Worm (Caenorhabditis elegans) whole organism, L4 larva: ENCODE results near the gene pno-1.

Experiments used
- F37D6.2 ChIP-seq: sonication (generic microtip); optimal IDR thresholded peaks from 2 replicates; lab custom pipeline; 2016; ENCODE audit warnings: mild to moderate bottlenecking, missing genetic modification characterization, missing compliant biosample characterization
- ceh-20 ChIP-seq: fragments of 200-800 bp; sonication (Bioruptor generic); IDR thresholded peaks from 2 replicates; pipeline ENCODE4 v1.3.6; 2022; ENCODE audit warnings: missing genetic modification reagents, missing genetic modification characterization, missing compliant biosample characterization
- cey-2 ChIP-seq: sonication (generic microtip); optimal IDR thresholded peaks from 3 replicates; lab custom pipeline; 2017; ENCODE audit warnings: missing genetic modification characterization, mild to moderate bottlenecking, missing compliant biosample characterization, antibody characterized with exemption, borderline replicate concordance; ENCODE audit not compliant: insufficient read depth
- daf-12 ChIP-seq: fragments of 150-350 bp; optimal IDR thresholded peaks from 2 replicates; lab custom pipeline; 2014; ENCODE audit warnings: missing biosample characterization, missing genetic modification reagents, missing genetic modification characterization
- egl-27 ChIP-seq: sonication (generic microtip); optimal IDR thresholded peaks from 3 replicates; lab custom pipeline; 2017; ENCODE audit warnings: missing biosample characterization, missing genetic modification reagents, missing genetic modification characterization
- egl-43 ChIP-seq: fragments of 200-800 bp; sonication (Bioruptor generic); IDR thresholded peaks from 2 replicates; pipeline ENCODE4 v1.3.6; 2022; ENCODE audit warnings: missing genetic modification reagents, missing genetic modification characterization, missing compliant biosample characterization
- fos-1 ChIP-seq: fragments of 150-350 bp; optimal IDR thresholded peaks from 2 replicates; lab custom pipeline; 2014; ENCODE audit warnings: missing biosample characterization, missing genetic modification characterization
- lin-29 ChIP-seq: fragments of 200-800 bp; sonication (Bioruptor generic); IDR thresholded peaks from 2 replicates; pipeline ENCODE4 v1.3.6; 2022; ENCODE audit warnings: missing genetic modification reagents, missing genetic modification characterization, missing compliant biosample characterization
- mdl-1 ChIP-seq, 2 experiments: fragments of 150-350 bp in 1 of 2; sonication (generic microtip) in 1 of 2; optimal IDR thresholded peaks; 2 replicates each; lab custom pipeline; 2014 to 2017; ENCODE audit warnings: missing biosample characterization in 2 of 2, missing genetic modification characterization in 2 of 2
- nhr-10 ChIP-seq: fragments of 150-350 bp; optimal IDR thresholded peaks from 2 replicates; lab custom pipeline; 2014; ENCODE audit warnings: missing biosample characterization, missing genetic modification characterization
- nhr-25 ChIP-seq: sonication (generic microtip); optimal IDR thresholded peaks from 2 replicates; lab custom pipeline; 2017; ENCODE audit warnings: missing genetic modification characterization, mild to moderate bottlenecking, missing compliant biosample characterization, antibody characterized with exemption, moderate library complexity, borderline replicate concordance; ENCODE audit not compliant: insufficient read depth
- nhr-6 ChIP-seq: fragments of 150-350 bp; optimal IDR thresholded peaks from 2 replicates; lab custom pipeline; 2014; ENCODE audit warnings: missing biosample characterization, missing genetic modification characterization
- nhr-77 ChIP-seq: fragments of 150-350 bp; optimal IDR thresholded peaks from 2 replicates; lab custom pipeline; 2014; ENCODE audit warnings: missing biosample characterization, missing genetic modification characterization
- unc-62 ChIP-seq, 3 experiments: fragments of 150-350 bp in 1 of 3; sonication (generic microtip); optimal IDR thresholded peaks in 2 of 3; peaks in 1 of 3; 1 replicate in 1 of 3; 2 replicates in 2 of 3; lab custom pipeline; 2014 to 2017; ENCODE audit warnings: missing biosample characterization in 3 of 3, missing genetic modification characterization in 3 of 3, missing genetic modification reagents in 3 of 3, missing genotype in 1 of 3

DNA sequence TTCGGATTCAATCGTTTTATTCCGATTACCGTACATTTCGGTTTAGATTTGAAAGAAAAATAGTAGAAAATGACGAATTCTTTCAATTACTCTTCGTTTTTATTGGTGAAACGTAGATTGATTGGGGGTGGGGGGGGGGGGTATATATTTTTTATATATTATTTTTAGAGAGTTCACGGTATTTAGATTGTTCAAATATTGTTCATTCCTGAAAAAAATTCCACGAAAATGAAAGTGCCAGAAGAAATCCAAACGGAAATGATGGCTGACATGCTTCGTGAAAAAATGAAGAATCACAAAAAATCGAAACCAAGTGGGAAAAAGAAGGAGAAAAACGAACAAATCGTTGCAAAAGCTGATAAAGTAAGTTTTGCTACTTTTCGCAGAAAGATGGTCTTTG, 42.3 kb downstream of the pno-1 start, which contains the start of the genes Y53C12A.8 and Y53C12A.7:
- TF ChIP-seq daf-12 (no peak), unc-62 (GFP tag; optimal IDR thresholded peaks at IDR 0.05 in 1 of 2; lab: Kevin White, UChicago) (no peak), unc-62 (tag; optimal IDR thresholded peaks at IDR 0.05; lab: Kevin White, UChicago) (no peak), nhr-25 (no peak), egl-43 (GFP tag; lab: Robert Waterston, UW) (no peak), ceh-20 (GFP tag; lab: Robert Waterston, UW) (no peak), F37D6.2 (tag; lab: Kevin White, UChicago) (no peak), fos-1 (tag; lab: Kevin White, UChicago) (no peak), egl-27 (tag; lab: Kevin White, UChicago) (no peak), cey-2 (tag; lab: Kevin White, UChicago) (no peak), lin-29 (no peak), nhr-77 (tag; lab: Kevin White, UChicago) (no peak), nhr-6 (tag; lab: Kevin White, UChicago) (no peak), mdl-1 (tag; optimal IDR thresholded peaks at IDR 0.05; lab: Kevin White, UChicago) (no peak), nhr-10 (no peak)
